Worm (Caenorhabditis elegans) whole organism, late embryonic: Measurements from ENCODE around the gene nhr-213.

Experiments used
- F13H6.1 ChIP-seq: sonication (generic microtip); optimal IDR thresholded peaks from 2 replicates; lab custom pipeline; 2016; ENCODE audit warnings: missing genetic modification characterization, missing compliant biosample characterization
- K02D7.2 ChIP-seq: sonication (generic microtip); optimal IDR thresholded peaks from 2 replicates; lab custom pipeline; 2017; ENCODE audit warnings: mild to moderate bottlenecking, missing genetic modification characterization, missing compliant biosample characterization
- K09A11.1 ChIP-seq: sonication (generic microtip); optimal IDR thresholded peaks from 2 replicates; lab custom pipeline; 2017; ENCODE audit warnings: antibody characterized with exemption, mild to moderate bottlenecking, missing genetic modification characterization, missing compliant biosample characterization; ENCODE audit not compliant: insufficient read depth
- ceh-14 ChIP-seq: sonication (generic microtip); optimal IDR thresholded peaks from 2 replicates; lab custom pipeline; 2016; ENCODE audit warnings: missing genotype, missing genetic modification characterization, missing compliant biosample characterization
- ceh-18 ChIP-seq: sonication (generic microtip); optimal IDR thresholded peaks from 2 replicates; lab custom pipeline; 2016; ENCODE audit warnings: missing genetic modification characterization, missing compliant biosample characterization
- ceh-19 ChIP-seq: fragments of 200-800 bp; sonication (Bioruptor generic); optimal IDR thresholded peaks from 2 replicates; lab custom pipeline; 2018; ENCODE audit warnings: mild to moderate bottlenecking, missing genetic modification characterization, missing compliant biosample characterization
- ceh-2 ChIP-seq: sonication (generic microtip); optimal IDR thresholded peaks from 2 replicates; lab custom pipeline; 2016; ENCODE audit warnings: missing genotype, missing genetic modification characterization, missing compliant biosample characterization
- ceh-24 ChIP-seq: sonication (generic microtip); optimal IDR thresholded peaks from 2 replicates; lab custom pipeline; 2016; ENCODE audit warnings: mild to moderate bottlenecking, missing genetic modification characterization, missing compliant biosample characterization
- ceh-30 ChIP-seq: fragments of 150-350 bp; optimal IDR thresholded peaks from 2 replicates; lab custom pipeline; 2014; ENCODE audit warnings: missing biosample characterization, missing genetic modification characterization
- ceh-45 ChIP-seq: fragments of 200-800 bp; sonication (Bioruptor generic); IDR thresholded peaks from 2 replicates; pipeline ENCODE4 v1.3.6; 2022; ENCODE audit warnings: missing genetic modification reagents, missing genetic modification characterization, missing compliant biosample characterization
- ceh-9 ChIP-seq: sonication (generic microtip); optimal IDR thresholded peaks from 2 replicates; lab custom pipeline; 2016; ENCODE audit warnings: mild to moderate bottlenecking, missing genetic modification characterization, inconsistent platforms, missing compliant biosample characterization
- elt-4 ChIP-seq: sonication (generic microtip); optimal IDR thresholded peaks from 2 replicates; lab custom pipeline; 2016; ENCODE audit warnings: missing genetic modification characterization, missing compliant biosample characterization
- fkh-10 ChIP-seq: fragments of 150-350 bp; optimal IDR thresholded peaks from 2 replicates; lab custom pipeline; 2014; ENCODE audit warnings: missing biosample characterization, missing genetic modification reagents, missing genetic modification characterization
- hlh-15 ChIP-seq: sonication (generic microtip); optimal IDR thresholded peaks from 2 replicates; lab custom pipeline; 2016; ENCODE audit warnings: missing genetic modification characterization, missing compliant biosample characterization
- hlh-6 ChIP-seq: sonication (generic microtip); optimal IDR thresholded peaks from 2 replicates; lab custom pipeline; 2016; ENCODE audit warnings: missing genotype, missing genetic modification characterization, missing compliant biosample characterization
- lim-6 ChIP-seq: sonication (generic microtip); optimal IDR thresholded peaks from 2 replicates; lab custom pipeline; 2016; ENCODE audit warnings: missing genetic modification characterization, missing compliant biosample characterization
- lin-11 ChIP-seq: fragments of 200-800 bp; sonication (Bioruptor generic); optimal IDR thresholded peaks from 2 replicates; lab custom pipeline; 2018; ENCODE audit warnings: mild to moderate bottlenecking, missing genetic modification characterization, missing compliant biosample characterization
- madf-2 ChIP-seq: sonication (generic microtip); optimal IDR thresholded peaks from 2 replicates; lab custom pipeline; 2017; ENCODE audit warnings: missing genetic modification characterization, missing compliant biosample characterization
- mec-3 ChIP-seq: sonication (generic microtip); optimal IDR thresholded peaks from 2 replicates; lab custom pipeline; 2016; ENCODE audit warnings: borderline replicate concordance, missing genetic modification characterization, missing compliant biosample characterization
- nhr-232 ChIP-seq: sonication (generic microtip); optimal IDR thresholded peaks from 2 replicates; lab custom pipeline; 2016; ENCODE audit warnings: missing genetic modification characterization, missing compliant biosample characterization
- npax-4 ChIP-seq: sonication (generic microtip); optimal IDR thresholded peaks from 2 replicates; lab custom pipeline; 2016; ENCODE audit warnings: missing genetic modification characterization, missing compliant biosample characterization
- pag-3 ChIP-seq: sonication (generic microtip); optimal IDR thresholded peaks from 2 replicates; lab custom pipeline; 2016; ENCODE audit warnings: missing compliant biosample characterization, missing genetic modification characterization, borderline replicate concordance
- pax-1 ChIP-seq: fragments of 150-350 bp; optimal IDR thresholded peaks from 2 replicates; lab custom pipeline; 2014; ENCODE audit warnings: missing biosample characterization, missing genetic modification characterization
- pha-2 ChIP-seq: sonication (generic microtip); optimal IDR thresholded peaks from 2 replicates; lab custom pipeline; 2017; ENCODE audit warnings: mild to moderate bottlenecking, missing genetic modification characterization, missing compliant biosample characterization
- pha-4 ChIP-seq: fragments of 150-350 bp; optimal IDR thresholded peaks from 2 replicates; lab custom pipeline; 2018; ENCODE audit warnings: missing biosample characterization, missing genetic modification reagents, missing genetic modification characterization
- sdc-2 ChIP-seq: sonication (generic microtip); optimal IDR thresholded peaks from 2 replicates; lab custom pipeline; 2016; ENCODE audit warnings: missing genotype, missing genetic modification characterization, missing compliant biosample characterization
- sox-2 ChIP-seq: fragments of 200-800 bp; sonication (Bioruptor generic); IDR thresholded peaks from 2 replicates; pipeline ENCODE4 v1.3.6; 2022; ENCODE audit warnings: missing genetic modification reagents, missing genetic modification characterization, missing compliant biosample characterization
- sox-4 ChIP-seq: sonication (generic microtip); optimal IDR thresholded peaks from 2 replicates; lab custom pipeline; 2017; ENCODE audit warnings: mild to moderate bottlenecking, missing genetic modification characterization, inconsistent platforms, missing compliant biosample characterization
- syd-9 ChIP-seq: sonication (generic microtip); optimal IDR thresholded peaks from 2 replicates; lab custom pipeline; 2016; ENCODE audit warnings: mild to moderate bottlenecking, missing genetic modification characterization, moderate library complexity, missing compliant biosample characterization
- tbx-2 ChIP-seq: sonication (generic microtip); optimal IDR thresholded peaks from 2 replicates; lab custom pipeline; 2016; ENCODE audit warnings: missing genetic modification characterization, missing compliant biosample characterization
- tbx-7 ChIP-seq: sonication (generic microtip); optimal IDR thresholded peaks from 2 replicates; lab custom pipeline; 2016; ENCODE audit warnings: missing genotype, missing genetic modification characterization, missing compliant biosample characterization
- unc-3 ChIP-seq, 2 experiments: fragments of 200-800 bp in 1 of 2; sonication (Bioruptor generic) in 1 of 2; sonication (generic microtip) in 1 of 2; conservative IDR thresholded peaks in 1 of 2; optimal IDR thresholded peaks in 1 of 2; 2 replicates each; pipeline versions ENCODE4 v1.3.6 to Lab custom; 2016 to 2022; ENCODE audit warnings: missing compliant biosample characterization in 2 of 2, missing genetic modification characterization in 2 of 2, missing genetic modification reagents in 1 of 2
- unc-55 ChIP-seq: sonication (generic microtip); optimal IDR thresholded peaks from 2 replicates; lab custom pipeline; 2017; ENCODE audit warnings: missing biosample characterization, missing genetic modification reagents, missing genetic modification characterization
- zip-5 ChIP-seq: sonication (generic microtip); optimal IDR thresholded peaks from 2 replicates; lab custom pipeline; 2016; ENCODE audit warnings: missing genetic modification characterization, missing compliant biosample characterization

Gene nhr-213

ce11 chrV:15872273-15872672 is 24.3 kb downstream of the nhr-213 start, which contains the start of gene str-56:
Gene str-56 (plus strand): TSS chrV:15872573.
- TF ChIP-seq nhr-232 (tag; lab: Kevin White, UChicago), result no peak
- no peak for TF ChIP-seq zip-5 (tag; lab: Kevin White, UChicago)
- TF ChIP-seq pax-1 (tag; lab: Kevin White, UChicago), result no peak
- TF ChIP-seq madf-2 (tag; lab: Kevin White, UChicago), result no peak
- no peak for TF ChIP-seq sdc-2 (tag; lab: Kevin White, UChicago)
- no peak for TF ChIP-seq ceh-2 (tag; lab: Kevin White, UChicago)
- TF ChIP-seq, all 69 proteins: peak for 0

ce11 chrV:15870356-15870755 is 26.2 kb downstream of the nhr-213 start, which contains the start of gene str-57:
Gene str-57 (plus strand): TSS chrV:15870656.
- no peak for TF ChIP-seq pha-4 (tag; lab: Kevin White, UChicago)
- TF ChIP-seq fkh-10 (GFP tag; lab: Kevin White, UChicago), result no peak
- no peak for TF ChIP-seq lim-6 (tag; lab: Kevin White, UChicago)
- no peak for TF ChIP-seq pha-2 (tag; lab: Kevin White, UChicago)
- TF ChIP-seq unc-3 (GFP tag; conservative IDR thresholded peaks at IDR 0.05; lab: Robert Waterston, UW), result no peak
- no peak for TF ChIP-seq unc-3 (tag; optimal IDR thresholded peaks at IDR 0.05; lab: Kevin White, UChicago)
- TF ChIP-seq ceh-14 (tag; lab: Kevin White, UChicago), result no peak
- TF ChIP-seq sox-4, result no peak
- no peak for TF ChIP-seq syd-9 (tag; lab: Kevin White, UChicago)
- TF ChIP-seq tbx-2 (tag; lab: Kevin White, UChicago), result no peak
- no peak for TF ChIP-seq npax-4 (tag; lab: Kevin White, UChicago)
- no peak for TF ChIP-seq K09A11.1 (tag; lab: Kevin White, UChicago)
- no peak for TF ChIP-seq ceh-19 (GFP tag; lab: Kevin White, UChicago)
- no peak for TF ChIP-seq pax-1 (tag; lab: Kevin White, UChicago)
- TF ChIP-seq F13H6.1 (tag; lab: Kevin White, UChicago), result no peak
- no peak for TF ChIP-seq elt-4 (tag; lab: Kevin White, UChicago)
- TF ChIP-seq ceh-30 (tag; lab: Kevin White, UChicago), result no peak
- TF ChIP-seq tbx-7, result no peak
- no peak for TF ChIP-seq pag-3 (tag; lab: Kevin White, UChicago)
- no peak for TF ChIP-seq unc-55 (GFP tag; lab: Kevin White, UChicago)

ce11 chrV:15867373-15867772 is 29.2 kb downstream of the nhr-213 start, which contains the start of gene fbxa-197:
Gene fbxa-197 (plus strand): TSS chrV:15867673.
- no peak for TF ChIP-seq ceh-9
- no peak for TF ChIP-seq K02D7.2
- TF ChIP-seq hlh-15 (tag; lab: Kevin White, UChicago), result no peak
- TF ChIP-seq ceh-45 (GFP tag; lab: Robert Waterston, UW), result no peak
- no peak for TF ChIP-seq ceh-30 (tag; lab: Kevin White, UChicago)
- no peak for TF ChIP-seq ceh-24 (tag; lab: Kevin White, UChicago)
- TF ChIP-seq lin-11 (tag; lab: Kevin White, UChicago), result no peak
- no peak for TF ChIP-seq pax-1 (tag; lab: Kevin White, UChicago)
- no peak for TF ChIP-seq sox-2 (GFP tag; lab: Robert Waterston, UW)
- TF ChIP-seq ceh-2 (tag; lab: Kevin White, UChicago), result no peak
- TF ChIP-seq, all 69 proteins: peak for 0

ce11 chrV:15865839-15866238 is 30.7 kb downstream of the nhr-213 start, which contains the start of gene srh-293:
Gene srh-293 (plus strand): TSS chrV:15866139.
- no peak for TF ChIP-seq ceh-18 (tag; lab: Kevin White, UChicago)
- TF ChIP-seq sox-4, result no peak
- TF ChIP-seq elt-4 (tag; lab: Kevin White, UChicago), result no peak
- no peak for TF ChIP-seq hlh-6 (tag; lab: Kevin White, UChicago)
- TF ChIP-seq mec-3 (tag; lab: Kevin White, UChicago), result no peak
